Worm (Caenorhabditis elegans) whole organism, L3 larva: ENCODE results near the gene pigt-1.

Source experiments
- R02D3.7 ChIP-seq: fragments of 150-350 bp; optimal IDR thresholded peaks from 2 replicates; lab custom pipeline; 2014; ENCODE audit warnings: missing biosample characterization, missing genetic modification characterization
- unc-39 ChIP-seq: sonication (generic microtip); optimal IDR thresholded peaks from 4 replicates; lab custom pipeline; 2017; ENCODE audit warnings: missing biosample characterization, missing genetic modification characterization

DNA sequence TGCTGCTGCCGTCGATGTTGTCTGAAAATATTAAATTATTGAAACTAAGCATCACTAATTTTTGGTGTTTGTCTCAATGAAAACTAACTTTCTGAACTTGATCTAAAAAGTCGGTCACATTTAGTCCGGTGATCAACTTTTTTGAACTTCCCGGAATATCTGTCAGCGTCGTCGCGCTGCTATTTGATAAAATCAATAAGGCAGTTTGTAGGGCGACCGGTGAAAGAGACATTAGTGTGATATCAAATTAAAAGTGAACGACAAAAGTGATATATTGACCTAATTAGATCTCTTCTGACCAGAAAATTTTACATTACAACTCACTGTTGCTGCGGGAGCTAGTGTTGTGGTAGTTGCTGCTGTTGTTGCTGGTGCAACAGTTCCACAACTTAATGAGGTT, 12.3 kb upstream of the pigt-1 start:
- TF ChIP-seq unc-39 (tag; lab: Kevin White, UChicago) (no peak), R02D3.7 (no peak)
